Worm (Caenorhabditis elegans) whole organism, L4 larva: ENCODE results near the gene C50F4.4.

Experiments
- D1046.2 ChIP-seq: fragments of 200-800 bp; sonication (Bioruptor generic); IDR thresholded peaks from 2 replicates; pipeline ENCODE4 v1.3.6; 2022; ENCODE audit warnings: missing genetic modification characterization, missing compliant biosample characterization
- F10B5.3 ChIP-seq: sonication (generic microtip); optimal IDR thresholded peaks from 2 replicates; lab custom pipeline; 2016; ENCODE audit warnings: mild to moderate bottlenecking, missing genetic modification characterization, missing compliant biosample characterization
- T26A8.4 ChIP-seq: fragments of 200-800 bp; sonication (Bioruptor generic); IDR thresholded peaks from 2 replicates; pipeline ENCODE4 v1.3.6; 2022; ENCODE audit warnings: missing genetic modification characterization, missing compliant biosample characterization
- Y105C5A.15 ChIP-seq: fragments of 200-800 bp; sonication (Bioruptor generic); IDR thresholded peaks from 2 replicates; pipeline ENCODE4 v1.3.6; 2022; ENCODE audit warnings: missing genetic modification characterization, missing compliant biosample characterization
- Y48G9A.11 ChIP-seq: fragments of 200-800 bp; sonication (Bioruptor generic); IDR thresholded peaks from 2 replicates; pipeline ENCODE4 v1.3.6; 2022; ENCODE audit warnings: missing genetic modification reagents, missing genetic modification characterization, missing compliant biosample characterization
- Y5F2A.4 ChIP-seq: fragments of 200-800 bp; sonication (Bioruptor generic); optimal IDR thresholded peaks from 2 replicates; lab custom pipeline; 2018; ENCODE audit warnings: mild to moderate bottlenecking, missing genetic modification characterization, missing compliant biosample characterization
- Y75B8A.6 ChIP-seq: fragments of 200-800 bp; sonication (Bioruptor generic); IDR thresholded peaks from 2 replicates; pipeline ENCODE4 v1.3.6; 2022; ENCODE audit warnings: missing genetic modification reagents, missing genetic modification characterization, missing compliant biosample characterization
- ZK337.2 ChIP-seq: fragments of 200-800 bp; sonication (Bioruptor generic); IDR thresholded peaks from 2 replicates; pipeline ENCODE4 v1.3.6; 2022; ENCODE audit warnings: missing genetic modification reagents, missing genetic modification characterization, missing compliant biosample characterization
- ZK546.5 ChIP-seq, 2 experiments: sonication (generic microtip); optimal IDR thresholded peaks; 2 replicates each; lab custom pipeline; 2017; ENCODE audit warnings: missing biosample characterization in 2 of 2, missing genetic modification characterization in 2 of 2
- aly-2 ChIP-seq: sonication (generic microtip); optimal IDR thresholded peaks from 2 replicates; lab custom pipeline; 2018; ENCODE audit warnings: missing biosample characterization, missing genetic modification characterization
- ama-1 ChIP-seq: fragments of 150-350 bp; optimal IDR thresholded peaks from 2 replicates; lab custom pipeline; 2014; ENCODE audit warnings: inconsistent platforms, mixed read lengths
- ceh-82 ChIP-seq: sonication (generic microtip); optimal IDR thresholded peaks from 2 replicates; lab custom pipeline; 2017; ENCODE audit warnings: missing biosample characterization, missing genetic modification characterization
- cey-2 ChIP-seq: sonication (generic microtip); optimal IDR thresholded peaks from 3 replicates; lab custom pipeline; 2017; ENCODE audit warnings: missing genetic modification characterization, mild to moderate bottlenecking, missing compliant biosample characterization, antibody characterized with exemption, borderline replicate concordance; ENCODE audit not compliant: insufficient read depth
- ctbp-1 ChIP-seq: fragments of 200-800 bp; sonication (Bioruptor generic); IDR thresholded peaks from 2 replicates; pipeline ENCODE4 v1.3.6; 2022; ENCODE audit warnings: missing genetic modification reagents, missing genetic modification characterization, missing compliant biosample characterization
- daf-16 ChIP-seq, 3 experiments: sonication (generic microtip); optimal IDR thresholded peaks; 2 replicates each; lab custom pipeline; 2016 to 2017; ENCODE audit warnings: missing genetic modification characterization in 3 of 3, missing genetic modification reagents in 3 of 3, mild to moderate bottlenecking in 2 of 3, missing compliant biosample characterization in 2 of 3, missing biosample characterization in 1 of 3, moderate library complexity in 1 of 3
- dmd-8 ChIP-seq: fragments of 200-800 bp; sonication (Bioruptor generic); IDR thresholded peaks from 2 replicates; pipeline ENCODE4 v1.3.6; 2022; ENCODE audit warnings: missing genetic modification characterization, missing compliant biosample characterization
- dve-1 ChIP-seq: sonication (generic microtip); optimal IDR thresholded peaks from 2 replicates; lab custom pipeline; 2017; ENCODE audit warnings: antibody characterized with exemption, mild to moderate bottlenecking, missing genetic modification characterization, missing compliant biosample characterization; ENCODE audit not compliant: insufficient read depth
- egl-43 ChIP-seq: fragments of 200-800 bp; sonication (Bioruptor generic); IDR thresholded peaks from 2 replicates; pipeline ENCODE4 v1.3.6; 2022; ENCODE audit warnings: missing genetic modification reagents, missing genetic modification characterization, missing compliant biosample characterization
- fkh-10 ChIP-seq: fragments of 150-350 bp; optimal IDR thresholded peaks from 2 replicates; lab custom pipeline; 2014; ENCODE audit warnings: missing biosample characterization, missing genetic modification reagents, missing genetic modification characterization
- gei-8 ChIP-seq: fragments of 200-800 bp; sonication (Bioruptor generic); optimal IDR thresholded peaks from 2 replicates; lab custom pipeline; 2018; ENCODE audit warnings: mild to moderate bottlenecking, missing genetic modification characterization, missing compliant biosample characterization
- hlh-11 ChIP-seq: fragments of 200-800 bp; sonication (Bioruptor generic); optimal IDR thresholded peaks from 2 replicates; lab custom pipeline; 2018; ENCODE audit warnings: mild to moderate bottlenecking, missing genetic modification characterization, missing compliant biosample characterization
- hmg-1.1 ChIP-seq: fragments of 200-800 bp; sonication (Bioruptor generic); IDR thresholded peaks from 2 replicates; pipeline ENCODE4 v1.3.6; 2022; ENCODE audit warnings: missing genetic modification reagents, missing genetic modification characterization, missing compliant biosample characterization
- lim-7 ChIP-seq: fragments of 200-800 bp; sonication (Bioruptor generic); IDR thresholded peaks from 2 replicates; pipeline ENCODE4 v1.3.6; 2022; ENCODE audit warnings: missing genetic modification characterization, missing compliant biosample characterization
- lin-1 ChIP-seq: fragments of 200-800 bp; sonication (Bioruptor generic); IDR thresholded peaks from 2 replicates; pipeline ENCODE4 v1.3.6; 2022; ENCODE audit warnings: missing genetic modification reagents, missing genetic modification characterization, missing compliant biosample characterization
- lin-13 ChIP-seq: fragments of 150-350 bp; optimal IDR thresholded peaks from 2 replicates; lab custom pipeline; 2014; ENCODE audit warnings: missing biosample characterization, missing genetic modification reagents, missing genetic modification characterization
- lin-15B ChIP-seq: fragments of 150-350 bp; sonication (generic microtip); optimal IDR thresholded peaks from 3 replicates; lab custom pipeline; 2014; ENCODE audit warnings: missing biosample characterization, missing genetic modification characterization
- lin-38 ChIP-seq: fragments of 200-800 bp; sonication (Bioruptor generic); IDR thresholded peaks from 2 replicates; pipeline ENCODE4 v1.3.6; 2022; ENCODE audit warnings: missing genetic modification reagents, missing genetic modification characterization, missing compliant biosample characterization
- lir-3 ChIP-seq: sonication (generic microtip); optimal IDR thresholded peaks from 2 replicates; lab custom pipeline; 2016; ENCODE audit warnings: mild to moderate bottlenecking, missing genetic modification characterization, missing compliant biosample characterization
- lsy-2 ChIP-seq, 2 experiments: fragments of 150-350 bp in 1 of 2; sonication (generic microtip) in 1 of 2; optimal IDR thresholded peaks; 2 replicates each; lab custom pipeline; 2014 to 2017; ENCODE audit warnings: missing biosample characterization in 2 of 2, missing genetic modification characterization in 2 of 2
- mdt-29 ChIP-seq: fragments of 200-800 bp; sonication (Bioruptor generic); IDR thresholded peaks from 2 replicates; pipeline ENCODE4 v1.3.6; 2022; ENCODE audit warnings: missing genetic modification reagents, missing genetic modification characterization, missing compliant biosample characterization
- mes-2 ChIP-seq: sonication (generic microtip); optimal IDR thresholded peaks from 2 replicates; lab custom pipeline; 2016; ENCODE audit warnings: missing genotype, mild to moderate bottlenecking, missing genetic modification characterization, missing compliant biosample characterization; ENCODE audit not compliant: poor library complexity, severe bottlenecking
- mxl-2 ChIP-seq: fragments of 200-800 bp; sonication (Bioruptor generic); conservative IDR thresholded peaks from 2 replicates; pipeline ENCODE4 v1.3.6; 2022; ENCODE audit warnings: missing genetic modification reagents, missing genetic modification characterization, missing compliant biosample characterization
- nhr-11 ChIP-seq: fragments of 150-350 bp; optimal IDR thresholded peaks from 2 replicates; lab custom pipeline; 2014; ENCODE audit warnings: missing biosample characterization, missing genetic modification characterization
- nhr-25 ChIP-seq: sonication (generic microtip); optimal IDR thresholded peaks from 2 replicates; lab custom pipeline; 2017; ENCODE audit warnings: missing genetic modification characterization, mild to moderate bottlenecking, missing compliant biosample characterization, antibody characterized with exemption, moderate library complexity, borderline replicate concordance; ENCODE audit not compliant: insufficient read depth
- nhr-28 ChIP-seq: fragments of 150-350 bp; optimal IDR thresholded peaks from 2 replicates; lab custom pipeline; 2014; ENCODE audit warnings: missing biosample characterization, missing genetic modification characterization
- nhr-41 ChIP-seq: fragments of 200-800 bp; sonication (Bioruptor generic); IDR thresholded peaks from 2 replicates; pipeline ENCODE4 v1.3.6; 2022; ENCODE audit warnings: missing genetic modification reagents, missing genetic modification characterization, missing compliant biosample characterization
- nhr-42 ChIP-seq: fragments of 200-800 bp; sonication (Bioruptor generic); IDR thresholded peaks from 2 replicates; pipeline ENCODE4 v1.3.6; 2022; ENCODE audit warnings: missing genetic modification characterization, missing compliant biosample characterization
- nhr-6 ChIP-seq: fragments of 150-350 bp; optimal IDR thresholded peaks from 2 replicates; lab custom pipeline; 2014; ENCODE audit warnings: missing biosample characterization, missing genetic modification characterization
- nhr-76 ChIP-seq: fragments of 150-350 bp; optimal IDR thresholded peaks from 2 replicates; lab custom pipeline; 2014; ENCODE audit warnings: missing biosample characterization, missing genetic modification characterization
- nhr-77 ChIP-seq: fragments of 150-350 bp; optimal IDR thresholded peaks from 2 replicates; lab custom pipeline; 2014; ENCODE audit warnings: missing biosample characterization, missing genetic modification characterization
- pha-4 ChIP-seq, 2 experiments: fragments of 150-350 bp in 1 of 2; fragments of 200-800 bp in 1 of 2; sonication (Bioruptor generic) in 1 of 2; IDR thresholded peaks in 1 of 2; optimal IDR thresholded peaks in 1 of 2; 2 replicates each; pipeline versions ENCODE4 v1.3.6 to Lab custom; 2014 to 2022; ENCODE audit warnings: missing genetic modification characterization in 2 of 2, missing genetic modification reagents in 2 of 2, missing biosample characterization in 1 of 2, missing compliant biosample characterization in 1 of 2
- pqm-1 ChIP-seq: sonication (generic microtip); optimal IDR thresholded peaks from 2 replicates; lab custom pipeline; 2017; ENCODE audit warnings: missing biosample characterization, missing genetic modification characterization
- sdz-12 ChIP-seq: fragments of 200-800 bp; sonication (Bioruptor generic); optimal IDR thresholded peaks from 2 replicates; lab custom pipeline; 2018; ENCODE audit warnings: mild to moderate bottlenecking, missing genetic modification characterization, missing compliant biosample characterization
- skn-1 ChIP-seq: fragments of 150-350 bp; optimal IDR thresholded peaks from 2 replicates; lab custom pipeline; 2014; ENCODE audit warnings: missing biosample characterization, missing genetic modification characterization
- spr-3 ChIP-seq: fragments of 200-800 bp; sonication (Bioruptor generic); optimal IDR thresholded peaks from 2 replicates; lab custom pipeline; 2018; ENCODE audit warnings: mild to moderate bottlenecking, missing genetic modification characterization, missing compliant biosample characterization
- tag-97 ChIP-seq: fragments of 200-800 bp; sonication (Bioruptor generic); IDR thresholded peaks from 2 replicates; pipeline ENCODE4 v1.3.6; 2022; ENCODE audit warnings: missing genetic modification characterization, missing compliant biosample characterization
- unc-62 ChIP-seq, 3 experiments: fragments of 150-350 bp in 1 of 3; sonication (generic microtip); optimal IDR thresholded peaks in 2 of 3; peaks in 1 of 3; 1 replicate in 1 of 3; 2 replicates in 2 of 3; lab custom pipeline; 2014 to 2017; ENCODE audit warnings: missing biosample characterization in 3 of 3, missing genetic modification characterization in 3 of 3, missing genetic modification reagents in 3 of 3, missing genotype in 1 of 3
- zfp-2 ChIP-seq: sonication (generic microtip); optimal IDR thresholded peaks from 2 replicates; lab custom pipeline; 2016; ENCODE audit warnings: mild to moderate bottlenecking, missing genetic modification characterization, missing compliant biosample characterization
- zip-2 ChIP-seq: fragments of 150-350 bp; optimal IDR thresholded peaks from 2 replicates; lab custom pipeline; 2014; ENCODE audit warnings: missing biosample characterization, missing genetic modification characterization

Gene C50F4.4

DNA sequence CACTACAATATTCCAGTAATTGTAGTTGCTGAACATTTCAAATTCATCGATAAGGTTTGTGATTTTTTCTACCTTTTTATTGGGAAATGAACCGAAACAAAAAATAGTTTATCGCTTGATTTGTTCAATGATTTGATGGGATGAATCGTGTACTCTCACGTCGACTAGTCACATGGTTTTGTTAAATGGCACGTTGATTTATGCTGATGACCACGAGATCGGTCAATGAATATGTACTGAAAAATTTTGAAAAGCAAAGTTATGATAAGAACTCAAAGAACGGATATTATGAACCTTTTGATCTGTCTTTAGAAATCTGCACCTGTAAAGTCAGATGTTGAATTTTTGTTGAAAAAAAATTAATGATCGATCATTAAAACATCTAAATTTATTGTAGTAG is 20.3 kb upstream of the C50F4.4 start (continued):
- TF ChIP-seq cey-2 (tag; lab: Kevin White, UChicago): no peak
- TF ChIP-seq fkh-10: no peak
- TF ChIP-seq nhr-76 (tag; lab: Kevin White, UChicago): peak; percentile 12
- TF ChIP-seq daf-16 (GFP tag; optimal IDR thresholded peaks at IDR 0.05; lab: Kevin White, UChicago): no peak
- no peak for TF ChIP-seq daf-16 (tag; optimal IDR thresholded peaks at IDR 0.05; lab: Kevin White, UChicago)
- TF ChIP-seq lin-1 (GFP tag; lab: Robert Waterston, UW): no peak
- peak; percentile 97 for TF ChIP-seq nhr-28
- no peak for TF ChIP-seq hmg-1.1 (GFP tag; lab: Robert Waterston, UW)
- TF ChIP-seq nhr-42: no peak
- no peak for TF ChIP-seq Y48G9A.11
- TF ChIP-seq tag-97 (GFP tag; lab: Robert Waterston, UW): no peak
- TF ChIP-seq ceh-82: no peak
- TF ChIP-seq dmd-8 (GFP tag; lab: Robert Waterston, UW): no peak
- TF ChIP-seq F10B5.3: no peak
- TF ChIP-seq skn-1 (tag; lab: Kevin White, UChicago): no peak
- no peak for TF ChIP-seq lin-15B (tag; lab: Kevin White, UChicago)
- TF ChIP-seq sdz-12 (GFP tag; lab: Kevin White, UChicago): no peak
- TF ChIP-seq pqm-1 (tag; lab: Kevin White, UChicago): no peak
- TF ChIP-seq pha-4 (GFP tag; IDR thresholded peaks at IDR 0.05; lab: Robert Waterston, UW): no peak
- no peak for TF ChIP-seq pha-4 (tag; optimal IDR thresholded peaks at IDR 0.05; lab: Kevin White, UChicago)
- peak; percentile 46 for TF ChIP-seq nhr-6 (tag; lab: Kevin White, UChicago)
- TF ChIP-seq hlh-11 (tag; lab: Kevin White, UChicago): peak; percentile 64
- no peak for TF ChIP-seq mxl-2 (GFP tag; lab: Robert Waterston, UW)
- no peak for TF ChIP-seq Y75B8A.6 (GFP tag; lab: Robert Waterston, UW)
- TF ChIP-seq Y105C5A.15 (GFP tag; lab: Robert Waterston, UW): no peak
- no peak for TF ChIP-seq T26A8.4 (GFP tag; lab: Robert Waterston, UW)
- TF ChIP-seq ama-1 (lab: Kevin White, UChicago): no peak
- TF ChIP-seq zfp-2 (tag; lab: Kevin White, UChicago): no peak
- TF ChIP-seq nhr-41: no peak
- TF ChIP-seq zip-2: no peak
- peak in 1 of 2 experiments; percentile 52 for TF ChIP-seq lsy-2 (tag; optimal IDR thresholded peaks at IDR 0.05; lab: Kevin White, UChicago)
- no peak for TF ChIP-seq ctbp-1 (GFP tag; lab: Robert Waterston, UW)
- TF ChIP-seq mdt-29 (GFP tag; lab: Robert Waterston, UW): no peak
- no peak for TF ChIP-seq aly-2 (tag; lab: Kevin White, UChicago)
- peak; percentile 34 for TF ChIP-seq nhr-77 (tag; lab: Kevin White, UChicago)
- no peak for TF ChIP-seq egl-43 (GFP tag; lab: Robert Waterston, UW)
- TF ChIP-seq lin-38: no peak
- TF ChIP-seq D1046.2 (GFP tag; lab: Robert Waterston, UW): no peak
- TF ChIP-seq ZK546.5 (tag; optimal IDR thresholded peaks at IDR 0.05; lab: Kevin White, UChicago): no peak
- no peak for TF ChIP-seq nhr-11 (tag; lab: Kevin White, UChicago)
- TF ChIP-seq lir-3 (tag; lab: Kevin White, UChicago): no peak
- no peak for TF ChIP-seq Y5F2A.4 (GFP tag; lab: Kevin White, UChicago)
- no peak for TF ChIP-seq mes-2 (tag; lab: Kevin White, UChicago)
- TF ChIP-seq lim-7: no peak
- TF ChIP-seq, all 104 proteins: peak for 17

DNA sequence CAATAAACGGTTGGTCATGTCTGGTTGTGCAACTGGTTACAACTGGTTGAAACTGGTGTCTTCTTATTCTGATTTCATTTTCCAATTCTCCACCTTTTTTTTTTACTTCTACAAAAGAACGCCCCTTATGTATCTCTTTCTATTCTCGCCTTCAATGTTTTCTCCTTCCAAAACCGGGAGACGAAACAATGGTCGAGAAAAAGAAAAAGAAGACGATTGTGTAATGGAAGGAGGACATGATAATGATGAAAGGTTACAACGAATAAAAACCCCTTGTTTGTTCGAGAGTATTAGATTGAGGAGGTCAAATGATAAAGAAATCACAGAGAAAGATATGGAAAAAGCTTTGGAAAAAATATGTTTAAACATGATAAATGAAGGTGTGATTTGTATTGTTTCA is 17.7 kb upstream of the C50F4.4 start, which contains the start of gene C50F4.8:
Gene C50F4.8 (minus strand): TSS at position 28 of the 400 bp plus-strand sequence.
- no peak for TF ChIP-seq nhr-25
- no peak for TF ChIP-seq zfp-2 (tag; lab: Kevin White, UChicago)
- TF ChIP-seq nhr-28: peak; percentile 39
- TF ChIP-seq unc-62 (GFP tag; optimal IDR thresholded peaks at IDR 0.05 in 1 of 2; lab: Kevin White, UChicago): peak in 1 of 2 experiments; percentile 35
- TF ChIP-seq unc-62 (tag; optimal IDR thresholded peaks at IDR 0.05; lab: Kevin White, UChicago): no peak
- no peak for TF ChIP-seq gei-8 (GFP tag; lab: Kevin White, UChicago)
- TF ChIP-seq lin-13 (GFP tag; lab: Kevin White, UChicago): no peak
- peak; percentile 24 for TF ChIP-seq dve-1 (tag; lab: Kevin White, UChicago)
- no peak for TF ChIP-seq ZK337.2 (GFP tag; lab: Robert Waterston, UW)
- no peak for TF ChIP-seq nhr-6 (tag; lab: Kevin White, UChicago)
- TF ChIP-seq ctbp-1 (GFP tag; lab: Robert Waterston, UW): no peak
- TF ChIP-seq skn-1 (tag; lab: Kevin White, UChicago): no peak
- TF ChIP-seq Y5F2A.4 (GFP tag; lab: Kevin White, UChicago): no peak
- no peak for TF ChIP-seq spr-3 (GFP tag; lab: Kevin White, UChicago)
- no peak for TF ChIP-seq cey-2 (tag; lab: Kevin White, UChicago)
